Fruit fly (Drosophila melanogaster) S2 (cell line): Measurements from ENCODE around the gene CG46505.
"Not testable (repeated sequence)": the region's sequence is repeated elsewhere in the genome, so short reads cannot be mapped to it uniquely, and the experiment has no call there.

Source experiments
- CG8478 ChIP-seq: fragments of >200 bp; optimal IDR thresholded peaks from 2 replicates; lab custom pipeline; 2018
- CTCF ChIP-seq, 2 experiments: fragments of >200 bp; optimal IDR thresholded peaks; 2 replicates each; lab custom pipeline; 2018

The CG46505 gene

DNA sequence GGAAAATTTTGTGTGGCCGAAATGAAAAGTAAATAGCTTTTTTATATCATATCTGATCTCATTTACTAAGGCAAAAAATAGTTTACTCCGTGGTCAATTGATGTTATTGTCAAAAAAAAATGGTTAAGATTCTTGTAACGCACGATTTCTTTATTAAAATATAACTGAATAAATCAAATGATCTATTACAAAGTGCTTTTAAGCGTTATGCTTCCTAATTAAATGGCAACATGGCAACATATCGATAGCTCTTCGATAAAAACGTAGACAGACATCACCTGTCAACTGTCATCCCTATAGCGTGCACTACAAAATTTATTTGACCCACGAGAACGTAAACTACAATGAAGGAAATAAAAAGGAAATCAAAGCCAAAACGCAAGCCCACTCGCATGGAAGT, at the start of gene CG46505:
CG46505 (plus strand) TSS at position 301 of the 400 bp plus-strand sequence.
- not testable (repeated sequence) for TF ChIP-seq CG8478 (lab: Kevin White, UChicago); CTCF (optimal IDR thresholded peaks at IDR 0.05; lab: Kevin White, UChicago)

DNA sequence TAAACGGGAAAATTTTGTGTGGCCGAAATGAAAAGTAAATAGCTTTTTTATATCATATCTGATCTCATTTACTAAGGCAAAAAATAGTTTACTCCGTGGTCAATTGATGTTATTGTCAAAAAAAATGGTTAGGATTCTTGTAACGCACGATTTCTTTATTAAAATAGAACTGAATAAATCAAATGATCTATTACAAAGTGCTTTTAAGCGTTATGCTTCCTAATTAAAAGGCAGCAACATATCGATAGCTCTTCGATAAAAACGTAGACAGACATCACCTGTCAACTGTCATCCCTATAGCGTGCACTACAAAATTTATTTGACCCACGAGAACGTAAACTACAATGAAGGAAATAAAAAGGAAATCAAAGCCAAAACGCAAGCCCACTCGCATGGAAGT, 9.9 kb upstream of the CG46505 start, which contains the start of gene CG40813:
CG40813 (plus strand) TSS at position 301 of the 400 bp plus-strand sequence.
- not testable (repeated sequence) for TF ChIP-seq CTCF (optimal IDR thresholded peaks at IDR 0.05; lab: Kevin White, UChicago); CG8478 (lab: Kevin White, UChicago)

DNA sequence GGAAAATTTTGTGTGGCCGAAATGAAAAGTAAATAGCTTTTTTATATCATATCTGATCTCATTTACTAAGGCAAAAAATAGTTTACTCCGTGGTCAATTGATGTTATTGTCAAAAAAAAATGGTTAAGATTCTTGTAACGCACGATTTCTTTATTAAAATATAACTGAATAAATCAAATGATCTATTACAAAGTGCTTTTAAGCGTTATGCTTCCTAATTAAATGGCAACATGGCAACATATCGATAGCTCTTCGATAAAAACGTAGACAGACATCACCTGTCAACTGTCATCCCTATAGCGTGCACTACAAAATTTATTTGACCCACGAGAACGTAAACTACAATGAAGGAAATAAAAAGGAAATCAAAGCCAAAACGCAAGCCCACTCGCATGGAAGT, 5.2 kb upstream of the CG46505 start, which contains the start of gene CG46504:
CG46504 (plus strand) TSS at position 301 of the 400 bp plus-strand sequence.
- TF ChIP-seq CG8478 (lab: Kevin White, UChicago); CTCF (optimal IDR thresholded peaks at IDR 0.05; lab: Kevin White, UChicago): not testable (repeated sequence)

DNA sequence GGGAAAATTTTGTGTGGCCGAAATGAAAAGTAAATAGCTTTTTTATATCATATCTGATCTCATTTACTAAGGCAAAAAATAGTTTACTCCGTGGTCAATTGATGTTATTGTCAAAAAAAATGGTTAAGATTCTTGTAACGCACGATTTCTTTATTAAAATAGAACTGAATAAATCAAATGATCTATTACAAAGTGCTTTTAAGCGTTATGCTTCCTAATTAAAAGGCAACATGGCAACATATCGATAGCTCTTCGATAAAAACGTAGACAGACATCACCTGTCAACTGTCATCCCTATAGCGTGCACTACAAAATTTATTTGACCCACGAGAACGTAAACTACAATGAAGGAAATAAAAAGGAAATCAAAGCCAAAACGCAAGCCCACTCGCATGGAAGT, 4.9 kb downstream of the CG46505 start, which contains the start of gene CG46506:
CG46506 (plus strand) TSS at position 301 of the 400 bp plus-strand sequence.
- TF ChIP-seq CTCF (optimal IDR thresholded peaks at IDR 0.05; lab: Kevin White, UChicago); CG8478 (lab: Kevin White, UChicago): not testable (repeated sequence)

DNA sequence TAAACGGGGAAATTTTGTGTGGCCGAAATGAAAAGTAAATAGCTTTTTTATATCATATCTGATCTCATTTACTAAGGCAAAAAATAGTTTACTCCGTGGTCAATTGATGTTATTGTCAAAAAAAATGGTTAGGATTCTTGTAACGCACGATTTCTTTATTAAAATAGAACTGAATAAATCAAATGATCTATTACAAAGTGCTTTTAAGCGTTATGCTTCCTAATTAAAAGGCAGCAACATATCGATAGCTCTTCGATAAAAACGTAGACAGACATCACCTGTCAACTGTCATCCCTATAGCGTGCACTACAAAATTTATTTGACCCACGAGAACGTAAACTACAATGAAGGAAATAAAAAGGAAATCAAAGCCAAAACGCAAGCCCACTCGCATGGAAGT, 10.0 kb downstream of the CG46505 start, which contains the start of gene CG46507:
CG46507 (plus strand) TSS at position 301 of the 400 bp plus-strand sequence.
- TF ChIP-seq CTCF (optimal IDR thresholded peaks at IDR 0.05; lab: Kevin White, UChicago); CG8478 (lab: Kevin White, UChicago): not testable (repeated sequence)

DNA sequence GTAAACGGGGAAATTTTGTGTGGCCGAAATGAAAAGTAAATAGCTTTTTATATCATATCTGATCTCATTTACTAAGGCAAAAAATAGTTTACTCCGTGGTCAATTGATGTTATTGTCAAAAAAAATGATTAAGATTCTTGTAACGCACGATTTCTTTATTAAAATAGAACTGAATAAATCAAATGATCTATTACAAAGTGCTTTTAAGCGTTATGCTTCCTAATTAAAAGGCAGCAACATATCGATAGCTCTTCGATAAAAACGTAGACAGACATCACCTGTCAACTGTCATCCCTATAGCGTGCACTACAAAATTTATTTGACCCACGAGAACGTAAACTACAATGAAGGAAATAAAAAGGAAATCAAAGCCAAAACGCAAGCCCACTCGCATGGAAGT, 14.7 kb downstream of the CG46505 start, which contains the start of gene CG46508:
CG46508 (plus strand) TSS at position 301 of the 400 bp plus-strand sequence.
- TF ChIP-seq CG8478 (lab: Kevin White, UChicago); CTCF (optimal IDR thresholded peaks at IDR 0.05; lab: Kevin White, UChicago): not testable (repeated sequence)

DNA sequence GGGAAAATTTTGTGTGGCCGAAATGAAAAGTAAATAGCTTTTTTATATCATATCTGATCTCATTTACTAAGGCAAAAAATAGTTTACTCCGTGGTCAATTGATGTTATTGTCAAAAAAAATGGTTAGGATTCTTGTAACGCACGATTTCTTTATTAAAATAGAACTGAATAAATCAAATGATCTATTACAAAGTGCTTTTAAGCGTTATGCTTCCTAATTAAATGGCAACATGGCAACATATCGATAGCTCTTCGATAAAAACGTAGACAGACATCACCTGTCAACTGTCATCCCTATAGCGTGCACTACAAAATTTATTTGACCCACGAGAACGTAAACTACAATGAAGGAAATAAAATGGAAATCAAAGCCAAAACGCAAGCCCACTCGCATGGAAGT, 19.7 kb downstream of the CG46505 start, which contains the start of gene CG46509:
CG46509 (plus strand) TSS at position 301 of the 400 bp plus-strand sequence.
- not testable (repeated sequence) for TF ChIP-seq CTCF (optimal IDR thresholded peaks at IDR 0.05; lab: Kevin White, UChicago); CG8478 (lab: Kevin White, UChicago)

DNA sequence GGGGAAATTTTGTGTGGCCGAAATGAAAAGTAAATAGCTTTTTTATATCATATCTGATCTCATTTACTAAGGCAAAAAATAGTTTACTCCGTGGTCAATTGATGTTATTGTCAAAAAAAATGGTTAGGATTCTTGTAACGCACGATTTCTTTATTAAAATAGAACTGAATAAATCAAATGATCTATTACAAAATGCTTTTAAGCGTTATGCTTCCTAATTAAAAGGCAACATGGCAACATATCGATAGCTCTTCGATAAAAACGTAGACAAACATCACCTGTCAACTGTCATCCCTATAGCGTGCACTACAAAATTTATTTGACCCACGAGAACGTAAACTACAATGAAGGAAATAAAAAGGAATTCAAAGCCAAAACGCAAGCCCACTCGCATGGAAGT, 24.6 kb downstream of the CG46505 start, which contains the start of gene CG46510:
CG46510 (plus strand) TSS at position 301 of the 400 bp plus-strand sequence.
- not testable (repeated sequence) for TF ChIP-seq CG8478 (lab: Kevin White, UChicago); CTCF (optimal IDR thresholded peaks at IDR 0.05; lab: Kevin White, UChicago)

DNA sequence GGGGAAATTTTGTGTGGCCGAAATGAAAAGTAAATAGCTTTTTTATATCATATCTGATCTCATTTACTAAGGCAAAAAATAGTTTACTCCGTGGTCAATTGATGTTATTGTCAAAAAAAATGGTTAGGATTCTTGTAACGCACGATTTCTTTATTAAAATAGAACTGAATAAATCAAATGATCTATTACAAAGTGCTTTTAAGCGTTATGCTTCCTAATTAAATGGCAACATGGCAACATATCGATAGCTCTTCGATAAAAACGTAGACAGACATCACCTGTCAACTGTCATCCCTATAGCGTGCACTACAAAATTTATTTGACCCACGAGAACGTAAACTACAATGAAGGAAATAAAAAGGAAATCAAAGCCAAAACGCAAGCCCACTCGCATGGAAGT, 29.6 kb downstream of the CG46505 start, which contains the start of gene CG46511:
CG46511 (plus strand) TSS at position 301 of the 400 bp plus-strand sequence.
- TF ChIP-seq CTCF (optimal IDR thresholded peaks at IDR 0.05; lab: Kevin White, UChicago); CG8478 (lab: Kevin White, UChicago): not testable (repeated sequence)

DNA sequence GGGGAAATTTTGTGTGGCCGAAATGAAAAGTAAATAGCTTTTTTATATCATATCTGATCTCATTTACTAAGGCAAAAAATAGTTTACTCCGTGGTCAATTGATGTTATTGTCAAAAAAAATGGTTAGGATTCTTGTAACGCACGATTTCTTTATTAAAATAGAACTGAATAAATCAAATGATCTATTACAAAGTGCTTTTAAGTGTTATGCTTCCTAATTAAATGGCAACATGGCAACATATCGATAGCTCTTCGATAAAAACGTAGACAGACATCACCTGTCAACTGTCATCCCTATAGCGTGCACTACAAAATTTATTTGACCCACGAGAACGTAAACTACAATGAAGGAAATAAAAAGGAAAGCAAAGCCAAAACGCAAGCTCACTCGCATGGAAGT, 34.4 kb downstream of the CG46505 start, which contains the start of gene CG46512:
CG46512 (plus strand) TSS at position 301 of the 400 bp plus-strand sequence.
- TF ChIP-seq CG8478 (lab: Kevin White, UChicago); CTCF (optimal IDR thresholded peaks at IDR 0.05; lab: Kevin White, UChicago): not testable (repeated sequence)

DNA sequence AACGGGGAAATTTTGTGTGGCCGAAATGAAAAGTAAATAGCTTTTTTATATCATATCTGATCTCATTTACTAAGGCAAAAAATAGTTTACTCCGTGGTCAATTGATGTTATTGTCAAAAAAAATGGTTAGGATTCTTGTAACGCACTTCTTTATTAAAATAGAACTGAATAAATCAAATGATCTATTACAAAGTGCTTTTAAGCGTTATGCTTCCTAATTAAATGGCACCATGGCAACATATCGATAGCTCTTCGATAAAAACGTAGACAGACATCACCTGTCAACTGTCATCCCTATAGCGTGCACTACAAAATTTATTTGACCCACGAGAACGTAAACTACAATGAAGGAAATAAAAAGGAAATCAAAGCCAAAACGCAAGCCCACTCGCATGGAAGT, 39.3 kb downstream of the CG46505 start, which contains the start of gene CG46513:
CG46513 (plus strand) TSS at position 301 of the 400 bp plus-strand sequence.
- not testable (repeated sequence) for TF ChIP-seq CTCF (optimal IDR thresholded peaks at IDR 0.05; lab: Kevin White, UChicago); CG8478 (lab: Kevin White, UChicago)

DNA sequence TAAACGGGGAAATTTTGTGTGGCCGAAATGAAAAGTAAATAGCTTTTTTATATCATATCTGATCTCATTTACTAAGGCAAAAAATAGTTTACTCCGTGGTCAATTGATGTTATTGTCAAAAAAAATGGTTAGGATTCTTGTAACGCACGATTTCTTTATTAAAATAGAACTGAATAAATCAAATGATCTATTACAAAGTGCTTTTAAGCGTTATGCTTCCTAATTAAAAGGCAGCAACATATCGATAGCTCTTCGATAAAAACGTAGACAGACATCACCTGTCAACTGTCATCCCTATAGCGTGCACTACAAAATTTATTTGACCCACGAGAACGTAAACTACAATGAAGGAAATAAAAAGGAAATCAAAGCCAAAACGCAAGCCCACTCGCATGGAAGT, 44.2 kb downstream of the CG46505 start, which contains the start of gene CG46514:
CG46514 (plus strand) TSS at position 301 of the 400 bp plus-strand sequence.
- TF ChIP-seq CTCF (optimal IDR thresholded peaks at IDR 0.05; lab: Kevin White, UChicago); CG8478 (lab: Kevin White, UChicago): not testable (repeated sequence)

DNA sequence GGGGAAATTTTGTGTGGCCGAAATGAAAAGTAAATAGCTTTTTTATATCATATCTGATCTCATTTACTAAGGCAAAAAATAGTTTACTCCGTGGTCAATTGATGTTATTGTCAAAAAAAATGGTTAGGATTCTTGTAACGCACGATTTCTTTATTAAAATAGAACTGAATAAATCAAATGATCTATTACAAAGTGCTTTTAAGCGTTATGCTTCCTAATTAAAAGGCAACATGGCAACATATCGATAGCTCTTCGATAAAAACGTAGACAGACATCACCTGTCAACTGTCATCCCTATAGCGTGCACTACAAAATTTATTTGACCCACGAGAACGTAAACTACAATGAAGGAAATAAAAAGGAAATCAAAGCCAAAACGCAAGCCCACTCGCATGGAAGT, 49.2 kb downstream of the CG46505 start, which contains the start of gene CG46515:
CG46515 (plus strand) TSS at position 301 of the 400 bp plus-strand sequence.
- not testable (repeated sequence) for TF ChIP-seq CG8478 (lab: Kevin White, UChicago); CTCF (optimal IDR thresholded peaks at IDR 0.05; lab: Kevin White, UChicago)
